Fruit fly (Drosophila melanogaster): ENCODE data around the gene Dpck.

Dpck gene

dm6 chr3R:7075115-7075425, 6.9 kb upstream of the Dpck start:
- TF ChIP-seq N (GFP tag; optimal IDR thresholded peaks at IDR 0.05): no peak
- TF ChIP-seq brk (GFP tag; optimal IDR thresholded peaks at IDR 0.05): no peak
- no peak for TF ChIP-seq tai (GFP tag; optimal IDR thresholded peaks at IDR 0.05)
- no peak for TF ChIP-seq dsf (GFP tag; optimal IDR thresholded peaks at IDR 0.05; ENCODE audit: borderline replicate concordance)

dm6 chr3R:7075712-7076183, 6.2 kb upstream of the Dpck start:
- TF ChIP-seq fru (GFP tag; optimal IDR thresholded peaks at IDR 0.05) (peak; percentile 97), Myc (optimal IDR thresholded peaks at IDR 0.05) (no peak), woc (GFP tag; optimal IDR thresholded peaks at IDR 0.05) (peak; percentile 88), dl (GFP tag; optimal IDR thresholded peaks at IDR 0.05; ENCODE audit: insufficient read depth in 1 of 2, partially characterized antibody in 2 of 2) (no peak), Sp1 (GFP tag; optimal IDR thresholded peaks at IDR 0.05) (peak; percentile 94), dmrt93B (GFP tag; optimal IDR thresholded peaks at IDR 0.05) (peak; percentile 86), foxo (GFP tag; optimal IDR thresholded peaks at IDR 0.05) (peak; percentile 86 to 97), Hr83 (GFP tag; optimal IDR thresholded peaks at IDR 0.05; ENCODE audit: poor library complexity, severe bottlenecking) (peak; percentile 57), GATAd (GFP tag; optimal IDR thresholded peaks at IDR 0.05) (no peak), rgr (GFP tag; optimal IDR thresholded peaks at IDR 0.05) (peak; percentile 97), Dfd (GFP tag; optimal IDR thresholded peaks at IDR 0.05) (no peak), br (GFP tag; optimal IDR thresholded peaks at IDR 0.05) (peak; percentile 97), Rel (GFP tag; optimal IDR thresholded peaks at IDR 0.05) (peak; percentile 68), Rel (tag; optimal IDR thresholded peaks at IDR 0.05) (peak; percentile 84), usp (GFP tag; optimal IDR thresholded peaks at IDR 0.05) (no peak), brk (GFP tag; optimal IDR thresholded peaks at IDR 0.05) (peak; percentile 91), psq (GFP tag; optimal IDR thresholded peaks at IDR 0.05) (peak; percentile 93), N (GFP tag; optimal IDR thresholded peaks at IDR 0.05) (no peak), Hnf4 (GFP tag; optimal IDR thresholded peaks at IDR 0.05) (peak; percentile 96), CG32264 (GFP tag; optimal IDR thresholded peaks at IDR 0.05) (peak; percentile 89), jim (GFP tag; optimal IDR thresholded peaks at IDR 0.05) (peak; percentile 19), Hr78 (GFP tag; optimal IDR thresholded peaks at IDR 0.05) (no peak), sv (GFP tag; optimal IDR thresholded peaks at IDR 0.05) (peak; percentile 90), OdsH (GFP tag; optimal IDR thresholded peaks at IDR 0.05) (peak; percentile 96), Abd-B (GFP tag; optimal IDR thresholded peaks at IDR 0.05) (no peak), Jra (GFP tag; optimal IDR thresholded peaks at IDR 0.05) (peak; percentile 91), CrebA (GFP tag; optimal IDR thresholded peaks at IDR 0.05; ENCODE audit: borderline replicate concordance) (no peak), CG9705 (GFP tag; optimal IDR thresholded peaks at IDR 0.05) (peak; percentile 83), ey (GFP tag; optimal IDR thresholded peaks at IDR 0.05) (peak; percentile 97), sage (GFP tag; optimal IDR thresholded peaks at IDR 0.05) (peak; percentile 83), pan (optimal IDR thresholded peaks at IDR 0.05) (no peak), Mio (GFP tag; optimal IDR thresholded peaks at IDR 0.05) (peak; percentile 78), h (GFP tag; optimal IDR thresholded peaks at IDR 0.05) (peak; percentile 98), HLH106 (tag; optimal IDR thresholded peaks at IDR 0.05) (peak; percentile 94), tai (GFP tag; optimal IDR thresholded peaks at IDR 0.05) (no peak), lola (GFP tag; optimal IDR thresholded peaks at IDR 0.05) (no peak), Vsx2 (GFP tag; optimal IDR thresholded peaks at IDR 0.05; ENCODE audit: partially characterized antibody) (no peak), dsf (GFP tag; optimal IDR thresholded peaks at IDR 0.05; ENCODE audit: borderline replicate concordance) (peak; percentile 75), Dif (GFP tag; optimal IDR thresholded peaks at IDR 0.05; ENCODE audit: partially characterized antibody) (no peak)

dm6 chr3R:7076293-7076981, 5.5 kb upstream of the Dpck start:
- TF ChIP-seq sage (GFP tag; optimal IDR thresholded peaks at IDR 0.05): peak; percentile 15
- no peak for TF ChIP-seq CG32264 (GFP tag; optimal IDR thresholded peaks at IDR 0.05)
- TF ChIP-seq br (GFP tag; optimal IDR thresholded peaks at IDR 0.05): peak; percentile 46
- TF ChIP-seq pan (optimal IDR thresholded peaks at IDR 0.05): no peak
- no peak for TF ChIP-seq Dfd (GFP tag; optimal IDR thresholded peaks at IDR 0.05)
- TF ChIP-seq psq (GFP tag; optimal IDR thresholded peaks at IDR 0.05): no peak
- no peak for TF ChIP-seq brk (GFP tag; optimal IDR thresholded peaks at IDR 0.05)
- TF ChIP-seq Rel (GFP tag; optimal IDR thresholded peaks at IDR 0.05): no peak
- no peak for TF ChIP-seq Rel (tag; optimal IDR thresholded peaks at IDR 0.05)
